Fruit fly (Drosophila melanogaster): ENCODE data around the gene CG31642.

- TF ChIP-seq CG12605 (GFP tag; IDR thresholded peaks at IDR 0.05) (no peak), gl (tag; optimal IDR thresholded peaks at IDR 0.05) (no peak), EcR (GFP tag; optimal IDR thresholded peaks at IDR 0.05) (no peak), CG9948 (tag; optimal IDR thresholded peaks at IDR 0.05) (no peak), CG15710 (tag; optimal IDR thresholded peaks at IDR 0.05) (no peak), CG8159 (tag; optimal IDR thresholded peaks at IDR 0.05) (no peak), CG4496 (GFP tag; IDR thresholded peaks at IDR 0.05) (no peak), Snoo (tag; optimal IDR thresholded peaks at IDR 0.05) (no peak), CG8301 (tag; optimal IDR thresholded peaks at IDR 0.05) (no peak), CG34367 (tag; optimal IDR thresholded peaks at IDR 0.05) (no peak), D1 (tag; optimal IDR thresholded peaks at IDR 0.05) (no peak), Pif1B (GFP tag; optimal IDR thresholded peaks at IDR 0.05) (no peak)
Measured at dm6 chr2L:6073894-6074293, 44.4 kb upstream of the CG31642 start.
